Worm (Caenorhabditis elegans): ENCODE results near the gene H37A05.2.
A peak's percentile ranks its signal among the peaks of the same experiment; 100 is the strongest.

The H37A05.2 gene

ce11 chrV:13634149-13634548 lies at the start of gene H37A05.2:
Gene H37A05.2, minus strand, starts transcription at chrV:13634249.
- TF ChIP-seq W03F9.2 (tag; optimal IDR thresholded peaks at IDR 0.05): no peak
- TF ChIP-seq dao-5 (tag; optimal IDR thresholded peaks at IDR 0.05): no peak
- TF ChIP-seq him-1 (tag; optimal IDR thresholded peaks at IDR 0.05): no peak

- TF ChIP-seq W03F9.2 (tag; optimal IDR thresholded peaks at IDR 0.05): no peak
- no peak for TF ChIP-seq dao-5 (tag; optimal IDR thresholded peaks at IDR 0.05)
- TF ChIP-seq him-1 (tag; optimal IDR thresholded peaks at IDR 0.05): no peak
These were observed 47.4 kb upstream of the H37A05.2 start for ce11 chrV:13681445-13681844.

- TF ChIP-seq W03F9.2 (tag; optimal IDR thresholded peaks at IDR 0.05) (no peak), him-1 (tag; optimal IDR thresholded peaks at IDR 0.05) (no peak), dao-5 (tag; optimal IDR thresholded peaks at IDR 0.05) (no peak)
These were observed 45.8 kb upstream of the H37A05.2 start for ce11 chrV:13679859-13680258.

- TF ChIP-seq dao-5 (tag; optimal IDR thresholded peaks at IDR 0.05) (no peak), him-1 (tag; optimal IDR thresholded peaks at IDR 0.05) (peak; percentile 54), W03F9.2 (tag; optimal IDR thresholded peaks at IDR 0.05) (peak; percentile 85)
These were observed 44.5 kb upstream of the H37A05.2 start, which contains the start of the genes tag-65 and ccz-1 for ce11 chrV:13678542-13678941. Gene tag-65, minus strand, starts transcription at chrV:13678587. Gene ccz-1, plus strand, starts transcription at chrV:13678875.

ce11 chrV:13671911-13672639 lies 38.0 kb upstream of the H37A05.2 start, which contains the start of the genes mip-2 and F58G11.4:
Gene mip-2, minus strand, starts transcription at chrV:13671958.
Gene F58G11.4, plus strand, starts transcription at chrV:13672589.
- TF ChIP-seq him-1 (tag; optimal IDR thresholded peaks at IDR 0.05) (no peak), W03F9.2 (tag; optimal IDR thresholded peaks at IDR 0.05) (no peak), dao-5 (tag; optimal IDR thresholded peaks at IDR 0.05) (no peak)

ce11 chrV:13669170-13669569 lies 35.1 kb upstream of the H37A05.2 start:
- TF ChIP-seq W03F9.2 (tag; optimal IDR thresholded peaks at IDR 0.05): no peak
- no peak for TF ChIP-seq him-1 (tag; optimal IDR thresholded peaks at IDR 0.05)
- no peak for TF ChIP-seq dao-5 (tag; optimal IDR thresholded peaks at IDR 0.05)

ce11 chrV:13668337-13668736 lies 34.3 kb upstream of the H37A05.2 start:
- TF ChIP-seq W03F9.2 (tag; optimal IDR thresholded peaks at IDR 0.05) (no peak), him-1 (tag; optimal IDR thresholded peaks at IDR 0.05) (no peak), dao-5 (tag; optimal IDR thresholded peaks at IDR 0.05) (no peak)

- TF ChIP-seq him-1 (tag; optimal IDR thresholded peaks at IDR 0.05) (no peak), dao-5 (tag; optimal IDR thresholded peaks at IDR 0.05) (no peak), W03F9.2 (tag; optimal IDR thresholded peaks at IDR 0.05) (no peak)
These were observed 32.4 kb upstream of the H37A05.2 start for ce11 chrV:13666460-13666859.

ce11 chrV:13665089-13665488 lies 31.0 kb upstream of the H37A05.2 start, which contains the start of gene rde-12:
Gene rde-12, plus strand, starts transcription at chrV:13665389.
- TF ChIP-seq W03F9.2 (tag; optimal IDR thresholded peaks at IDR 0.05) (no peak), dao-5 (tag; optimal IDR thresholded peaks at IDR 0.05) (no peak), him-1 (tag; optimal IDR thresholded peaks at IDR 0.05) (no peak)

- no peak for TF ChIP-seq W03F9.2 (tag; optimal IDR thresholded peaks at IDR 0.05)
- no peak for TF ChIP-seq him-1 (tag; optimal IDR thresholded peaks at IDR 0.05)
- no peak for TF ChIP-seq dao-5 (tag; optimal IDR thresholded peaks at IDR 0.05)
These were observed 30.4 kb upstream of the H37A05.2 start for ce11 chrV:13664340-13664916.

- TF ChIP-seq him-1 (tag; optimal IDR thresholded peaks at IDR 0.05) (no peak), dao-5 (tag; optimal IDR thresholded peaks at IDR 0.05) (no peak), W03F9.2 (tag; optimal IDR thresholded peaks at IDR 0.05) (no peak)
These were observed 26.7 kb upstream of the H37A05.2 start, which contains the start of gene letm-1 for ce11 chrV:13660660-13661325. Gene letm-1, plus strand, starts transcription at chrV:13661257.

ce11 chrV:13660115-13660514 lies 26.1 kb upstream of the H37A05.2 start:
- TF ChIP-seq W03F9.2 (tag; optimal IDR thresholded peaks at IDR 0.05): peak; percentile 68
- TF ChIP-seq dao-5 (tag; optimal IDR thresholded peaks at IDR 0.05): no peak
- no peak for TF ChIP-seq him-1 (tag; optimal IDR thresholded peaks at IDR 0.05)

ce11 chrV:13659219-13659618 lies 25.2 kb upstream of the H37A05.2 start:
- TF ChIP-seq dao-5 (tag; optimal IDR thresholded peaks at IDR 0.05) (no peak), him-1 (tag; optimal IDR thresholded peaks at IDR 0.05) (no peak), W03F9.2 (tag; optimal IDR thresholded peaks at IDR 0.05) (no peak)

ce11 chrV:13658577-13658976 lies 24.5 kb upstream of the H37A05.2 start:
- TF ChIP-seq W03F9.2 (tag; optimal IDR thresholded peaks at IDR 0.05) (peak; percentile 28), him-1 (tag; optimal IDR thresholded peaks at IDR 0.05) (no peak), dao-5 (tag; optimal IDR thresholded peaks at IDR 0.05) (no peak)
